Worm (Caenorhabditis elegans) whole organism, L1 larva: ENCODE measurements around the gene Y45G5AM.4.

Experiments used
- C16A3.4 ChIP-seq: fragments of 150-350 bp; optimal IDR thresholded peaks from 2 replicates; lab custom pipeline; 2014; ENCODE audit warnings: missing biosample characterization, missing genetic modification characterization
- egl-27 ChIP-seq, 2 experiments: fragments of 150-350 bp in 1 of 2; sonication (generic microtip); optimal IDR thresholded peaks; 3 replicates each; lab custom pipeline; 2017 to 2018; ENCODE audit warnings: missing biosample characterization in 2 of 2, missing genetic modification characterization in 2 of 2, missing genetic modification reagents in 2 of 2
- nhr-12 ChIP-seq: sonication (generic microtip); optimal IDR thresholded peaks from 2 replicates; lab custom pipeline; 2017; ENCODE audit warnings: missing biosample characterization, missing genetic modification characterization
- nhr-77 ChIP-seq: fragments of 150-350 bp; optimal IDR thresholded peaks from 2 replicates; lab custom pipeline; 2014; ENCODE audit warnings: missing biosample characterization, missing genetic modification characterization
- pax-3 ChIP-seq: fragments of 200-800 bp; sonication (Bioruptor generic); optimal IDR thresholded peaks from 2 replicates; lab custom pipeline; 2018; ENCODE audit warnings: mild to moderate bottlenecking, missing genetic modification characterization, moderate library complexity, missing compliant biosample characterization
- rnt-1 ChIP-seq: sonication (generic microtip); optimal IDR thresholded peaks from 2 replicates; lab custom pipeline; 2016; ENCODE audit warnings: mild to moderate bottlenecking, missing genetic modification characterization, moderate library complexity, missing compliant biosample characterization
- unc-30 ChIP-seq: sonication (generic microtip); optimal IDR thresholded peaks from 2 replicates; lab custom pipeline; 2017; ENCODE audit warnings: missing biosample characterization, missing genetic modification characterization
- ztf-11 ChIP-seq, 2 experiments: sonication (generic microtip); optimal IDR thresholded peaks; 2 replicates each; lab custom pipeline; 2016 to 2017; ENCODE audit warnings: missing genetic modification characterization in 2 of 2, missing biosample characterization in 1 of 2, missing compliant biosample characterization in 1 of 2

- TF ChIP-seq nhr-77 (tag; lab: Kevin White, UChicago), result no peak
- TF ChIP-seq unc-30 (tag; lab: Kevin White, UChicago), result no peak
- no peak for TF ChIP-seq rnt-1 (tag; lab: Kevin White, UChicago)
- no peak for TF ChIP-seq egl-27 (tag; optimal IDR thresholded peaks at IDR 0.05; lab: Kevin White, UChicago)
- no peak for TF ChIP-seq C16A3.4 (tag; lab: Kevin White, UChicago)
- no peak for TF ChIP-seq nhr-12 (tag; lab: Kevin White, UChicago)
- no peak for TF ChIP-seq ztf-11 (tag; optimal IDR thresholded peaks at IDR 0.05; lab: Kevin White, UChicago)
- TF ChIP-seq pax-3 (tag; lab: Kevin White, UChicago), result no peak
Observed at ce11 chrV:4127435-4127834, 35.6 kb upstream of the Y45G5AM.4 start, which contains the start of gene T05B4.13.
